Worm (Caenorhabditis elegans) whole organism, L4 larva: ENCODE results near the gene fbxa-139.

Source experiments
- D1046.2 ChIP-seq: fragments of 200-800 bp; sonication (Bioruptor generic); IDR thresholded peaks from 2 replicates; pipeline ENCODE4 v1.3.6; 2022; ENCODE audit warnings: missing genetic modification characterization, missing compliant biosample characterization
- F26F4.8 ChIP-seq: fragments of 200-800 bp; sonication (Bioruptor generic); conservative IDR thresholded peaks from 2 replicates; pipeline ENCODE4 v1.3.6; 2022; ENCODE audit warnings: missing genetic modification characterization, missing compliant biosample characterization
- F37D6.2 ChIP-seq: sonication (generic microtip); optimal IDR thresholded peaks from 2 replicates; lab custom pipeline; 2016; ENCODE audit warnings: mild to moderate bottlenecking, missing genetic modification characterization, missing compliant biosample characterization
- F44E2.7 ChIP-seq: fragments of 200-800 bp; sonication (Bioruptor generic); IDR thresholded peaks from 2 replicates; pipeline ENCODE4 v2.1.2; 2022; ENCODE audit warnings: missing genetic modification characterization, missing compliant biosample characterization
- F49E8.2 ChIP-seq: sonication (generic microtip); optimal IDR thresholded peaks from 2 replicates; lab custom pipeline; 2016; ENCODE audit warnings: missing compliant biosample characterization, mild to moderate bottlenecking, missing genetic modification characterization, borderline replicate concordance
- Y48G9A.11 ChIP-seq: fragments of 200-800 bp; sonication (Bioruptor generic); IDR thresholded peaks from 2 replicates; pipeline ENCODE4 v1.3.6; 2022; ENCODE audit warnings: missing genetic modification reagents, missing genetic modification characterization, missing compliant biosample characterization
- ZK337.2 ChIP-seq: fragments of 200-800 bp; sonication (Bioruptor generic); IDR thresholded peaks from 2 replicates; pipeline ENCODE4 v1.3.6; 2022; ENCODE audit warnings: missing genetic modification reagents, missing genetic modification characterization, missing compliant biosample characterization
- aha-1 ChIP-seq: fragments of 150-350 bp; peaks from one replicate; lab custom pipeline; 2014; ENCODE audit warnings: missing biosample characterization, missing genetic modification characterization
- ceh-62 ChIP-seq: sonication (generic microtip); optimal IDR thresholded peaks from 2 replicates; lab custom pipeline; 2017; ENCODE audit warnings: missing biosample characterization, missing genetic modification characterization
- ceh-82 ChIP-seq: sonication (generic microtip); optimal IDR thresholded peaks from 2 replicates; lab custom pipeline; 2017; ENCODE audit warnings: missing biosample characterization, missing genetic modification characterization
- ces-1 ChIP-seq: fragments of 150-350 bp; sonication (generic microtip); optimal IDR thresholded peaks from 4 replicates; lab custom pipeline; 2014; ENCODE audit warnings: missing biosample characterization, missing genetic modification reagents, missing genetic modification characterization
- cey-2 ChIP-seq: sonication (generic microtip); optimal IDR thresholded peaks from 3 replicates; lab custom pipeline; 2017; ENCODE audit warnings: missing genetic modification characterization, mild to moderate bottlenecking, missing compliant biosample characterization, antibody characterized with exemption, borderline replicate concordance; ENCODE audit not compliant: insufficient read depth
- ctbp-1 ChIP-seq: fragments of 200-800 bp; sonication (Bioruptor generic); IDR thresholded peaks from 2 replicates; pipeline ENCODE4 v1.3.6; 2022; ENCODE audit warnings: missing genetic modification reagents, missing genetic modification characterization, missing compliant biosample characterization
- daf-12 ChIP-seq: fragments of 150-350 bp; optimal IDR thresholded peaks from 2 replicates; lab custom pipeline; 2014; ENCODE audit warnings: missing biosample characterization, missing genetic modification reagents, missing genetic modification characterization
- daf-8 ChIP-seq: fragments of 200-800 bp; sonication (Bioruptor generic); IDR thresholded peaks from 2 replicates; pipeline ENCODE4 v1.3.6; 2022; ENCODE audit warnings: missing genetic modification characterization, missing compliant biosample characterization
- dmd-9 ChIP-seq: fragments of 200-800 bp; sonication (Bioruptor generic); IDR thresholded peaks from 2 replicates; pipeline ENCODE4 v1.3.6; 2022; ENCODE audit warnings: missing genetic modification reagents, missing genetic modification characterization, missing compliant biosample characterization
- egl-27 ChIP-seq: sonication (generic microtip); optimal IDR thresholded peaks from 3 replicates; lab custom pipeline; 2017; ENCODE audit warnings: missing biosample characterization, missing genetic modification reagents, missing genetic modification characterization
- fkh-10 ChIP-seq: fragments of 150-350 bp; optimal IDR thresholded peaks from 2 replicates; lab custom pipeline; 2014; ENCODE audit warnings: missing biosample characterization, missing genetic modification reagents, missing genetic modification characterization
- hlh-30 ChIP-seq: sonication (generic microtip); optimal IDR thresholded peaks from 2 replicates; lab custom pipeline; 2017; ENCODE audit warnings: antibody characterized with exemption, mild to moderate bottlenecking, missing genetic modification characterization, missing compliant biosample characterization; ENCODE audit not compliant: insufficient read depth
- jun-1 ChIP-seq: fragments of 150-350 bp; optimal IDR thresholded peaks from 2 replicates; lab custom pipeline; 2014; ENCODE audit warnings: missing biosample characterization, missing genetic modification reagents, missing genetic modification characterization
- lin-1 ChIP-seq: fragments of 200-800 bp; sonication (Bioruptor generic); IDR thresholded peaks from 2 replicates; pipeline ENCODE4 v1.3.6; 2022; ENCODE audit warnings: missing genetic modification reagents, missing genetic modification characterization, missing compliant biosample characterization
- lin-13 ChIP-seq: fragments of 150-350 bp; optimal IDR thresholded peaks from 2 replicates; lab custom pipeline; 2014; ENCODE audit warnings: missing biosample characterization, missing genetic modification reagents, missing genetic modification characterization
- lin-38 ChIP-seq: fragments of 200-800 bp; sonication (Bioruptor generic); IDR thresholded peaks from 2 replicates; pipeline ENCODE4 v1.3.6; 2022; ENCODE audit warnings: missing genetic modification reagents, missing genetic modification characterization, missing compliant biosample characterization
- lir-3 ChIP-seq: sonication (generic microtip); optimal IDR thresholded peaks from 2 replicates; lab custom pipeline; 2016; ENCODE audit warnings: mild to moderate bottlenecking, missing genetic modification characterization, missing compliant biosample characterization
- madf-5 ChIP-seq, 2 experiments: fragments of 200-800 bp; sonication (Bioruptor generic); IDR thresholded peaks; 2 replicates each; pipeline ENCODE4 v1.3.6; 2022; ENCODE audit warnings: missing compliant biosample characterization in 2 of 2, missing genetic modification characterization in 2 of 2
- mep-1 ChIP-seq: fragments of 150-350 bp; sonication (generic microtip); optimal IDR thresholded peaks from 3 replicates; lab custom pipeline; 2014; ENCODE audit warnings: missing biosample characterization, missing genetic modification characterization
- mes-2 ChIP-seq: sonication (generic microtip); optimal IDR thresholded peaks from 2 replicates; lab custom pipeline; 2016; ENCODE audit warnings: missing genotype, mild to moderate bottlenecking, missing genetic modification characterization, missing compliant biosample characterization; ENCODE audit not compliant: poor library complexity, severe bottlenecking
- nhr-10 ChIP-seq: fragments of 150-350 bp; optimal IDR thresholded peaks from 2 replicates; lab custom pipeline; 2014; ENCODE audit warnings: missing biosample characterization, missing genetic modification characterization
- nhr-11 ChIP-seq: fragments of 150-350 bp; optimal IDR thresholded peaks from 2 replicates; lab custom pipeline; 2014; ENCODE audit warnings: missing biosample characterization, missing genetic modification characterization
- nhr-41 ChIP-seq: fragments of 200-800 bp; sonication (Bioruptor generic); IDR thresholded peaks from 2 replicates; pipeline ENCODE4 v1.3.6; 2022; ENCODE audit warnings: missing genetic modification reagents, missing genetic modification characterization, missing compliant biosample characterization
- nhr-42 ChIP-seq: fragments of 200-800 bp; sonication (Bioruptor generic); IDR thresholded peaks from 2 replicates; pipeline ENCODE4 v1.3.6; 2022; ENCODE audit warnings: missing genetic modification characterization, missing compliant biosample characterization
- set-16 ChIP-seq: fragments of 200-800 bp; sonication (Bioruptor generic); IDR thresholded peaks from 2 replicates; pipeline ENCODE4 v1.3.6; 2022; ENCODE audit warnings: missing genetic modification reagents, missing genetic modification characterization, missing compliant biosample characterization
- snpc-4 ChIP-seq: fragments of 150-350 bp; optimal IDR thresholded peaks from 2 replicates; lab custom pipeline; 2014; ENCODE audit warnings: missing biosample characterization, missing genetic modification characterization
- spr-3 ChIP-seq: fragments of 200-800 bp; sonication (Bioruptor generic); optimal IDR thresholded peaks from 2 replicates; lab custom pipeline; 2018; ENCODE audit warnings: mild to moderate bottlenecking, missing genetic modification characterization, missing compliant biosample characterization
- tra-1 ChIP-seq: fragments of 200-800 bp; sonication (Bioruptor generic); IDR thresholded peaks from 2 replicates; pipeline ENCODE4 v1.3.6; 2022; ENCODE audit warnings: missing genetic modification reagents, missing genetic modification characterization, missing compliant biosample characterization
- unc-130 ChIP-seq: sonication (generic microtip); optimal IDR thresholded peaks from 2 replicates; lab custom pipeline; 2016; ENCODE audit warnings: missing genetic modification reagents, missing genetic modification characterization, missing compliant biosample characterization
- unc-39 ChIP-seq: sonication (generic microtip); optimal IDR thresholded peaks from 2 replicates; lab custom pipeline; 2017; ENCODE audit warnings: missing biosample characterization, missing genetic modification characterization
- unc-62 ChIP-seq, 3 experiments: fragments of 150-350 bp in 1 of 3; sonication (generic microtip); optimal IDR thresholded peaks in 2 of 3; peaks in 1 of 3; 1 replicate in 1 of 3; 2 replicates in 2 of 3; lab custom pipeline; 2014 to 2017; ENCODE audit warnings: missing biosample characterization in 3 of 3, missing genetic modification characterization in 3 of 3, missing genetic modification reagents in 3 of 3, missing genotype in 1 of 3

The fbxa-139 gene

DNA sequence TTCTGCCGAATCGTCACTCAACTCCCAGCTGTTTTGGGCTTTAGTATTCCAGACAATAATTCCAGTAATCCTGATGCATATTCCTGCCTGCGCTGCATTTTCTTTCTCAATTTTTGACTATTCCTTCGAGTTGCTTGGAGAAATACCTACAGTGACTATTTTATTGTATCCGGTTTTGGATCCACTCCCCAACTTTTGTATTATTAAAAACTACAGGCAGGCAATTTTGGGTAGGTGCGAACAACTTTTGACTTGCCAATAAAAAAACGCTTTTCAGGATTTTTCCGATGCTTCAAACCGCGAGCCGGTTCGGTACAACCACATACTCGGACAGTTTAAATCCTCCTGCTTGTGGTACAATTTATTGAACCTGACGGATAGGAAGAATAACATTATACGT lies 20.1 kb upstream of the fbxa-139 start:
- TF ChIP-seq hlh-30 (no peak), aha-1 (tag; lab: Kevin White, UChicago) (peak; percentile 95)

DNA sequence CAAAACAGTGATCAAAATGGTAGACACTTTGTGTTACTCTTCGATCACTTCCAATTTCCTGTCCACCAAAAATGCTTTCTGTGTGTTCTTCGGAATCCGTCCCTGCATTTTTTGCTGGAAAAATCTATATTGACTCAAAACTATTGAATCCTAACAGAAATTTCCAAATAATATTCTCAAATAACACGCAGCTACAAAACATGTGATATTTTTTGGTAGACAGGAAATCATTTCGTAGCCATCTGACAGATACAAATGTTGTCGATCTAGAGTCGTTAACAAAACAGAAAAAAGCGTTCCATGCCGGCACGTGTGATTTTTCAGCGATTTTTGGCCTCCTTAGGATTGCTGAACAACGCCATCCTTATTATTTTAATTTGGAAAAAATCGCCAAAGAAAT lies 18.4 kb upstream of the fbxa-139 start, which contains the start of gene str-263:
Gene str-263, plus strand, starts transcription at position 301 of the 400 bp plus-strand sequence.
- TF ChIP-seq unc-39 (tag; lab: Kevin White, UChicago) (no peak), spr-3 (GFP tag; lab: Kevin White, UChicago) (no peak), D1046.2 (GFP tag; lab: Robert Waterston, UW) (no peak), unc-62 (GFP tag; optimal IDR thresholded peaks at IDR 0.05 in 1 of 2; lab: Kevin White, UChicago) (no peak), unc-62 (tag; optimal IDR thresholded peaks at IDR 0.05; lab: Kevin White, UChicago) (no peak), set-16 (no peak), unc-130 (GFP tag; lab: Kevin White, UChicago) (no peak), cey-2 (no peak), dmd-9 (no peak), madf-5 (GFP tag; IDR thresholded peaks at IDR 0.05; lab: Robert Waterston, UW) (no peak), lir-3 (tag; lab: Kevin White, UChicago) (no peak), daf-12 (no peak)

DNA sequence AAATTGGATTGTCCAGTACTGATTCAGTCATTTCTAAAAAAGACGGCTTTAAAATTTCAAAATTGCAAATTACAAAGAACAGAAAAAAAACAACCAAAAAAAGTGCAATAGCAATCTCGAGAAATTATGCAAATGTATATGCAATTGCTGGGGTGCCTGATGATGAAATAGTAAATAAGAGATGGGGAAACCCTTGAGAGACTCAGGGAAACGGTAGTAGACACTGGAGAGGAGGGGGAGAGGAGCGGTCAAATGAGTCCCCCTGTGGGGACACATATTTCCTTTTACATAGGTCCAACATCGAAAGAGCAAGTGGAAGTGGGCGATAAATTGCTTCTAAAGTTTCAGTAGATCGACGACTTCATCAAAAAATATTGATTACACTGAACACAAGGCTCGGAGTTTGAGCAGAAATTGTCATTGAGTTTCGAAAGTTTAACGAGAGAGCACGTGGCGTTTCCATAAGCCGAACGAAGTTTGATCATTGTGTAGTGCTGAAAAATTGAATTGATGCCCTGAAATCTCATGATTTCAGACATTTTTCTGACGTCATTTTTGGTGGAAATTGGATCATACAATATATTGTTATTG lies 16.0 kb upstream of the fbxa-139 start, which contains the start of the genes fbxa-153 and str-12:
Gene fbxa-153, minus strand, starts transcription at position 35 of the 591 bp plus-strand sequence.
Gene str-12, plus strand, starts transcription at position 541 of the 591 bp plus-strand sequence.
- TF ChIP-seq ZK337.2 (0 out of 2 replicates have a peak, but pooled peaks have one; percentile 25), ceh-62 (no peak), snpc-4 (tag; lab: Kevin White, UChicago) (no peak), nhr-41 (GFP tag; lab: Robert Waterston, UW) (no peak), mes-2 (tag; lab: Kevin White, UChicago) (no peak), jun-1 (tag; lab: Kevin White, UChicago) (no peak), nhr-11 (tag; lab: Kevin White, UChicago) (peak; percentile 4), daf-8 (no peak), mep-1 (tag; lab: Kevin White, UChicago) (no peak)

DNA sequence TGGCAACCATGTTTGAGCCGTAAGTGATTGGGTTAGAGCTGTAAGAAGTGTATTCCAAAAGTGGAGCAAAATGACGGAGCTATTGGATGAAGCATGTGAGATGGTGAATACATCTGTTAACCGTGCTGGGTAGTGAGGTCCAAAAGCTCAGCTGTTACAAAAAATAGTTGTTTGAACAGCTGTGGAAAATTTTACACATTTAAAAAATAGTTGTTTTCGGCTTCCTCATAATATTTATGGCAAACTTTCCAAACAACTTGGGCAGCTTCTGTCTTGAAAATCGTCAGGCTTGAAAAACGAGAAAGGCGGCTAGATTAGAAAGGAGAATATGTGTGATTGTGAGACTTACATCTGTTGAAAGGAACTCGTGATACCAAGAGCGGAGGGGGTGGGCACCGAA lies 10.6 kb upstream of the fbxa-139 start, which contains the start of gene fbxa-154:
Gene fbxa-154, minus strand, starts transcription at position 101 of the 400 bp plus-strand sequence.
- TF ChIP-seq lin-38 (GFP tag; lab: Robert Waterston, UW) = no peak
- TF ChIP-seq lin-1 (GFP tag; lab: Robert Waterston, UW) = no peak
- no peak for TF ChIP-seq lin-13
- TF ChIP-seq F26F4.8 (GFP tag; lab: Robert Waterston, UW) = no peak
- no peak for TF ChIP-seq egl-27 (tag; lab: Kevin White, UChicago)
- TF ChIP-seq nhr-10 (tag; lab: Kevin White, UChicago) = no peak
- no peak for TF ChIP-seq F49E8.2
- TF ChIP-seq fkh-10 (GFP tag; lab: Kevin White, UChicago) = no peak
- no peak for TF ChIP-seq F37D6.2
- no peak for TF ChIP-seq F44E2.7 (GFP tag; lab: Robert Waterston, UW)
- no peak for TF ChIP-seq ces-1 (GFP tag; lab: Kevin White, UChicago)

- peak in 1 of 2 experiments; percentile 39 for TF ChIP-seq unc-62 (GFP tag; optimal IDR thresholded peaks at IDR 0.05 in 1 of 2; lab: Kevin White, UChicago)
- TF ChIP-seq unc-62 (tag; optimal IDR thresholded peaks at IDR 0.05; lab: Kevin White, UChicago) = no peak
- no peak for TF ChIP-seq nhr-42 (GFP tag; lab: Robert Waterston, UW)
- TF ChIP-seq ctbp-1 (GFP tag; lab: Robert Waterston, UW) = no peak
- TF ChIP-seq Y48G9A.11 (GFP tag; lab: Robert Waterston, UW) = no peak
- no peak for TF ChIP-seq ceh-82 (tag; lab: Kevin White, UChicago)
- TF ChIP-seq tra-1 (GFP tag; lab: Robert Waterston, UW) = no peak
These were observed 7.8 kb upstream of the fbxa-139 start, which contains the start of gene fbxa-152 for ce11 chrV:15602253-15602652. Gene fbxa-152, minus strand, starts transcription at chrV:15602353.
